Worm (Caenorhabditis elegans) whole organism, early embryonic: ENCODE data around the gene pqn-32.

Experiments used
- B0310.2 ChIP-seq: sonication (generic microtip); optimal IDR thresholded peaks from 2 replicates; lab custom pipeline; 2016; ENCODE audit warnings: mild to moderate bottlenecking, missing genetic modification characterization, missing compliant biosample characterization
- F13C5.2 ChIP-seq: sonication (generic microtip); optimal IDR thresholded peaks from 2 replicates; lab custom pipeline; 2017; ENCODE audit warnings: mild to moderate bottlenecking, missing genetic modification characterization, inconsistent platforms, missing compliant biosample characterization
- aly-1 ChIP-seq: sonication (generic microtip); optimal IDR thresholded peaks from 2 replicates; lab custom pipeline; 2016; ENCODE audit warnings: missing genetic modification characterization, missing compliant biosample characterization
- ama-1 ChIP-seq: fragments of 150-350 bp; optimal IDR thresholded peaks from 2 replicates; lab custom pipeline; 2014
- ceh-13 ChIP-seq: fragments of 200-800 bp; sonication (Bioruptor generic); optimal IDR thresholded peaks from 2 replicates; lab custom pipeline; 2018; ENCODE audit warnings: mild to moderate bottlenecking, missing genetic modification characterization, missing compliant biosample characterization
- ceh-36 ChIP-seq: sonication (generic microtip); optimal IDR thresholded peaks from 2 replicates; lab custom pipeline; 2016; ENCODE audit warnings: missing genetic modification characterization, inconsistent platforms, missing compliant biosample characterization
- ets-7 ChIP-seq: sonication (generic microtip); optimal IDR thresholded peaks from 2 replicates; lab custom pipeline; 2016; ENCODE audit warnings: missing genotype, missing genetic modification characterization, missing compliant biosample characterization
- flt-1 ChIP-seq: fragments of 200-800 bp; sonication (Bioruptor generic); IDR thresholded peaks from 2 replicates; pipeline ENCODE4 v1.3.6; 2022; ENCODE audit warnings: missing genetic modification characterization, missing compliant biosample characterization
- hmbx-1 ChIP-seq: sonication (generic microtip); optimal IDR thresholded peaks from 2 replicates; lab custom pipeline; 2016; ENCODE audit warnings: mild to moderate bottlenecking, missing genetic modification characterization, missing compliant biosample characterization
- hmg-4 ChIP-seq: fragments of 200-800 bp; sonication (Bioruptor generic); optimal IDR thresholded peaks from 2 replicates; lab custom pipeline; 2018; ENCODE audit warnings: mild to moderate bottlenecking, missing genetic modification characterization, missing compliant biosample characterization
- hnd-1 ChIP-seq: sonication (generic microtip); optimal IDR thresholded peaks from 2 replicates; lab custom pipeline; 2016; ENCODE audit warnings: missing genetic modification characterization, missing compliant biosample characterization
- pes-1 ChIP-seq: fragments of 200-800 bp; sonication (Bioruptor generic); IDR thresholded peaks from 2 replicates; pipeline ENCODE4 v1.3.6; 2022; ENCODE audit warnings: missing genetic modification reagents, missing genetic modification characterization, missing compliant biosample characterization
- scrt-1 ChIP-seq: fragments of 200-800 bp; sonication (Bioruptor generic); IDR thresholded peaks from 2 replicates; pipeline ENCODE4 v1.3.6; 2022; ENCODE audit warnings: missing genetic modification characterization, missing compliant biosample characterization
- sea-1 ChIP-seq: fragments of 200-800 bp; sonication (Bioruptor generic); conservative IDR thresholded peaks from 2 replicates; pipeline ENCODE4 v1.3.6; 2022; ENCODE audit warnings: missing genetic modification characterization, missing compliant biosample characterization
- tbx-11 ChIP-seq: fragments of 200-800 bp; sonication (Bioruptor generic); IDR thresholded peaks from 2 replicates; pipeline ENCODE4 v1.3.6; 2022; ENCODE audit warnings: missing genetic modification characterization, missing compliant biosample characterization
- tbx-37 ChIP-seq: fragments of 200-800 bp; sonication (Bioruptor generic); conservative IDR thresholded peaks from 2 replicates; pipeline ENCODE4 v1.3.6; 2022; ENCODE audit warnings: missing genetic modification reagents, missing genetic modification characterization, missing compliant biosample characterization
- tra-4 ChIP-seq: sonication (generic microtip); optimal IDR thresholded peaks from 2 replicates; lab custom pipeline; 2017; ENCODE audit warnings: missing genetic modification characterization, missing compliant biosample characterization

The pqn-32 gene

ce11 chrII:13096345-13096744 is 11.5 kb upstream of the pqn-32 start:
- TF ChIP-seq aly-1 (tag; lab: Kevin White, UChicago) (no peak), F13C5.2 (tag; lab: Kevin White, UChicago) (no peak), hmbx-1 (tag; lab: Kevin White, UChicago) (no peak), tbx-11 (no peak), tra-4 (tag; lab: Kevin White, UChicago) (no peak), tbx-37 (no peak), sea-1 (GFP tag; lab: Robert Waterston, UW) (no peak), B0310.2 (tag; lab: Kevin White, UChicago) (no peak), pes-1 (no peak), ceh-13 (GFP tag; lab: Kevin White, UChicago) (no peak), flt-1 (GFP tag; lab: Robert Waterston, UW) (no peak), ama-1 (lab: Kevin White, UChicago) (no peak), hmg-4 (GFP tag; lab: Kevin White, UChicago) (no peak), scrt-1 (GFP tag; lab: Robert Waterston, UW) (no peak), ceh-36 (tag; lab: Kevin White, UChicago) (no peak), hnd-1 (tag; lab: Kevin White, UChicago) (no peak), ets-7 (no peak)

DNA sequence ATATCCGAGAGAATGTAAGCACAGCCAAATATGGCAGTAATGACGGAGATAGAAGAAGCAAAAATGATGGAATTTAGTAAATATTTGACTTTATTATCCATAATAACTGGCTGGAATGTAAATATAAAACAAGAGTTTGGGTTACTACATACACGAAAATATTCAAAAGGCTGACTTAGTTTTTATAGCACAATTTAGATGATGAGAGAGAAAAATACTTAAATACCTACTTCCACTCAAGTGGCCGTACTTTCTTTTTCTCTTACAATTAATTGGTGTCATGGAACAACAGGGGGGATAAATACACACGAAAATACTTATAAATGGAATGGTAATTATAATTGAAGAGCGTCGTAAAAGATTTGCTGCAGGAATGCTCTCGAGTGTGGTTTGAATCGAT is 9.6 kb upstream of the pqn-32 start, which contains the start of gene col-86:
Gene col-86, minus strand, starts transcription at position 101 of the 400 bp plus-strand sequence.
- no peak for TF ChIP-seq ets-7
- TF ChIP-seq flt-1 (GFP tag; lab: Robert Waterston, UW), result no peak
- TF ChIP-seq sea-1 (GFP tag; lab: Robert Waterston, UW), result no peak
- TF ChIP-seq hmbx-1 (tag; lab: Kevin White, UChicago), result no peak
- no peak for TF ChIP-seq ceh-36 (tag; lab: Kevin White, UChicago)
- no peak for TF ChIP-seq tra-4 (tag; lab: Kevin White, UChicago)
- TF ChIP-seq aly-1 (tag; lab: Kevin White, UChicago), result no peak
- no peak for TF ChIP-seq F13C5.2 (tag; lab: Kevin White, UChicago)
- TF ChIP-seq tbx-37, result no peak
- TF ChIP-seq tbx-11, result no peak
- TF ChIP-seq hmg-4 (GFP tag; lab: Kevin White, UChicago), result no peak
- TF ChIP-seq ceh-13 (GFP tag; lab: Kevin White, UChicago), result no peak
- TF ChIP-seq scrt-1 (GFP tag; lab: Robert Waterston, UW), result no peak
- TF ChIP-seq hnd-1 (tag; lab: Kevin White, UChicago), result no peak
- no peak for TF ChIP-seq ama-1 (lab: Kevin White, UChicago)
- no peak for TF ChIP-seq pes-1
- no peak for TF ChIP-seq B0310.2 (tag; lab: Kevin White, UChicago)

DNA sequence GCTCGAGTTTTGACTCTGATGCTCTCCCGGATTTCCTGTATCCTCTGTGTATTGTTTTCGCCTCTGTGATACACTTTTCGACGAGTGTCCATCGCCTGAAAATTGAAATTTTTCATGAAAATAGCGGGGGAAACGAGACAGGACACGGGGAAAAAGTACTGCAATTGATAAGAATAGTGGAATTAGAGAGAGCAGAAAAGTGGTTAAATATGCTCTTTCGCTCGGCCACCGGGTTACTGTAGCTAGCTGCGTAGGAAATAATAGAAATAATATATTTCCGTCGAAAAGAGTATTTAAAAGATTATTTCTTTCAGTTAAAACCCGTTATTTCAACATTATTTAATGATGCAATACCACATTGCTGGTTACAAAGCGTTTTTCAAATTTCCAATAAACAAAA is 8.9 kb downstream of the pqn-32 start, which contains the start of gene rict-1:
Gene rict-1, minus strand, starts transcription at position 101 of the 400 bp plus-strand sequence.
- TF ChIP-seq B0310.2 (tag; lab: Kevin White, UChicago), result no peak
- TF ChIP-seq ceh-13 (GFP tag; lab: Kevin White, UChicago), result no peak
- TF ChIP-seq sea-1 (GFP tag; lab: Robert Waterston, UW), result no peak

DNA sequence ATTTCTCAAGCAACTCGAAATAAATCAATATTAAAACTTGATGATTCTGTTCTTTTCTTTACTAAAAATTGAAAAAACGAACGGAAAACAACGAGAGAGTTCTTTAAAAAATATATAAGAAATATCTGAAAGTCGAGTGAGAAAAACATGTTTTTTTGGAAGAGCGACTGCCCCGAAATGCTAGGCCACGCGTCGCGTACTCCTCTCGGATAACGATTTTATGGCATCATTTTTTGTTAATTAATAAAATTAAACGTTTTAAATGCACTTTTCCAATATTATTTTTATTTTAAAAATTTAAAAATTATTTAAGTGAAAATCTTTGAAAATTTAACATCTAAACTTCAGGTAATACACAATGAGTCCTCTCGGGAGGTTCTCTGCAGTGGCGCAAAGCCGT is 9.3 kb downstream of the pqn-32 start, which contains the start of gene gfm-1:
Gene gfm-1, plus strand, starts transcription at position 349 of the 400 bp plus-strand sequence.
- no peak for TF ChIP-seq tbx-11
- no peak for TF ChIP-seq tra-4 (tag; lab: Kevin White, UChicago)
- peak; percentile 65 for TF ChIP-seq pes-1
- peak; percentile 69; the same call in 1 of the 2 replicates for TF ChIP-seq tbx-37
- 0 out of 2 replicates have a peak, but pooled peaks have one; percentile 25 for TF ChIP-seq flt-1 (GFP tag; lab: Robert Waterston, UW)
- peak; percentile 12 for TF ChIP-seq ceh-13 (GFP tag; lab: Kevin White, UChicago)

ce11 chrII:13122720-13123119 is 14.9 kb downstream of the pqn-32 start, which contains the start of gene bath-45:
TSS of gene bath-45 (plus strand) at chrII:13123020.
- no peak for TF ChIP-seq hmbx-1 (tag; lab: Kevin White, UChicago)
- no peak for TF ChIP-seq tra-4 (tag; lab: Kevin White, UChicago)
- no peak for TF ChIP-seq ets-7
- no peak for TF ChIP-seq tbx-37
- no peak for TF ChIP-seq hmg-4 (GFP tag; lab: Kevin White, UChicago)
- no peak for TF ChIP-seq scrt-1 (GFP tag; lab: Robert Waterston, UW)
- TF ChIP-seq pes-1, result no peak
- no peak for TF ChIP-seq ceh-13 (GFP tag; lab: Kevin White, UChicago)
- no peak for TF ChIP-seq F13C5.2 (tag; lab: Kevin White, UChicago)
- no peak for TF ChIP-seq B0310.2 (tag; lab: Kevin White, UChicago)
- no peak for TF ChIP-seq aly-1 (tag; lab: Kevin White, UChicago)
- no peak for TF ChIP-seq ceh-36 (tag; lab: Kevin White, UChicago)
- TF ChIP-seq hnd-1 (tag; lab: Kevin White, UChicago), result no peak
- TF ChIP-seq sea-1 (GFP tag; lab: Robert Waterston, UW), result no peak
- no peak for TF ChIP-seq tbx-11
- no peak for TF ChIP-seq flt-1 (GFP tag; lab: Robert Waterston, UW)
- TF ChIP-seq ama-1 (lab: Kevin White, UChicago), result no peak

DNA sequence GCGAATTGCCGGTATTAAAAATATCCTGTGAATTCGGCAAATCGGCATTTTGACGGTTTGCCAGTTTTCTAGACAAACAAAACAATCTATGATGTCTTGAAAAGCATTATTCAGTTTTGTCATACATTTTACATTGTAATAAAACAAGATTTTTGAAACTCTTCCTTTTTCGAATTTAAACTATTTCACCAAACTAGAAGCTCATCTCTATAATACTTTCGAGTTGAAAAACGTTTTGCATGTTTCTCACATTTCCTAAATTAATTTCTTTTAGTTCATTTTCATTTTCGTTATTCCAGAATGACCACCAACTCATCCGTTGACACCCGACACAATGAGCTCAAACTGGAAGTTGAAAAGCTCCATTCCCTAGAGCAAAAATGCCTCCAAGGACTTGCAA is 21.8 kb downstream of the pqn-32 start, which contains the start of gene F29C12.6:
Gene F29C12.6, plus strand, starts transcription at position 301 of the 400 bp plus-strand sequence.
- TF ChIP-seq tra-4 (tag; lab: Kevin White, UChicago) (no peak), pes-1 (no peak), ceh-36 (tag; lab: Kevin White, UChicago) (no peak), hmbx-1 (tag; lab: Kevin White, UChicago) (no peak), tbx-37 (no peak), sea-1 (GFP tag; lab: Robert Waterston, UW) (no peak), scrt-1 (GFP tag; lab: Robert Waterston, UW) (no peak), F13C5.2 (tag; lab: Kevin White, UChicago) (no peak), B0310.2 (tag; lab: Kevin White, UChicago) (no peak), hmg-4 (GFP tag; lab: Kevin White, UChicago) (no peak), hnd-1 (tag; lab: Kevin White, UChicago) (no peak), ceh-13 (GFP tag; lab: Kevin White, UChicago) (no peak), ama-1 (lab: Kevin White, UChicago) (no peak), ets-7 (no peak), flt-1 (GFP tag; lab: Robert Waterston, UW) (no peak), tbx-11 (no peak), aly-1 (tag; lab: Kevin White, UChicago) (no peak)

- TF ChIP-seq tra-4 (tag; lab: Kevin White, UChicago) (no peak), ceh-36 (tag; lab: Kevin White, UChicago) (no peak), tbx-11 (no peak), ceh-13 (GFP tag; lab: Kevin White, UChicago) (no peak), hnd-1 (tag; lab: Kevin White, UChicago) (no peak), flt-1 (GFP tag; lab: Robert Waterston, UW) (no peak), ets-7 (no peak), B0310.2 (tag; lab: Kevin White, UChicago) (no peak), F13C5.2 (tag; lab: Kevin White, UChicago) (no peak), pes-1 (no peak), tbx-37 (no peak)
These were observed 22.8 kb downstream of the pqn-32 start for ce11 chrII:13130576-13130975.
